Worm (Caenorhabditis elegans) whole organism, L4/young adult: ENCODE data around the gene acdh-2.

Source experiments
- W03F9.2 ChIP-seq: fragments of 150-350 bp; optimal IDR thresholded peaks from 2 replicates; lab custom pipeline; 2014; ENCODE audit warnings: missing biosample characterization, missing genetic modification characterization
- dao-5 ChIP-seq: sonication (generic microtip); optimal IDR thresholded peaks from 2 replicates; lab custom pipeline; 2016; ENCODE audit warnings: missing genotype, missing genetic modification characterization, moderate library complexity, missing compliant biosample characterization
- him-1 ChIP-seq: sonication (generic microtip); optimal IDR thresholded peaks from 2 replicates; lab custom pipeline; 2016; ENCODE audit warnings: missing genotype, missing genetic modification reagents, missing genetic modification characterization, missing compliant biosample characterization

acdh-2 gene

ce11 chrII:5574925-5575324 is 27.6 kb upstream of the acdh-2 start:
- TF ChIP-seq dao-5 (no peak), W03F9.2 (no peak), him-1 (tag; lab: Kevin White, UChicago) (no peak)

ce11 chrII:5572082-5572746 is 24.9 kb upstream of the acdh-2 start:
- TF ChIP-seq him-1 (tag; lab: Kevin White, UChicago) (no peak), W03F9.2 (no peak), dao-5 (no peak)

- TF ChIP-seq W03F9.2 (no peak), dao-5 (no peak), him-1 (tag; lab: Kevin White, UChicago) (no peak)
Observed at ce11 chrII:5570272-5570671, 23.0 kb upstream of the acdh-2 start, which contains the start of the genes C17C3.1 and C17C3.15. C17C3.1 (plus strand) TSS chrII:5570572. C17C3.15 (plus strand) TSS chrII:5570654.

ce11 chrII:5565082-5565623 is 17.9 kb upstream of the acdh-2 start:
- TF ChIP-seq dao-5, result no peak
- TF ChIP-seq W03F9.2, result no peak
- no peak for TF ChIP-seq him-1 (tag; lab: Kevin White, UChicago)

ce11 chrII:5561392-5561791 is 14.1 kb upstream of the acdh-2 start, which contains the start of gene C17C3.3:
C17C3.3 (plus strand) TSS chrII:5561737.
- TF ChIP-seq W03F9.2, result no peak
- no peak for TF ChIP-seq him-1 (tag; lab: Kevin White, UChicago)
- TF ChIP-seq dao-5, result no peak

- TF ChIP-seq W03F9.2 (no peak), him-1 (tag; lab: Kevin White, UChicago) (no peak)
Observed at ce11 chrII:5557134-5557533, 9.8 kb upstream of the acdh-2 start.

ce11 chrII:5556431-5556830 is 9.1 kb upstream of the acdh-2 start, which contains the start of gene ins-11:
ins-11 (plus strand) TSS chrII:5556731.
- no peak for TF ChIP-seq W03F9.2
- no peak for TF ChIP-seq him-1 (tag; lab: Kevin White, UChicago)
- TF ChIP-seq dao-5, result no peak

ce11 chrII:5555522-5555921 is 8.2 kb upstream of the acdh-2 start:
- TF ChIP-seq him-1 (tag; lab: Kevin White, UChicago), result no peak
- no peak for TF ChIP-seq W03F9.2
- TF ChIP-seq dao-5, result no peak

- no peak for TF ChIP-seq dao-5
- TF ChIP-seq him-1 (tag; lab: Kevin White, UChicago), result no peak
- no peak for TF ChIP-seq W03F9.2
Observed at ce11 chrII:5554788-5555187, 7.5 kb upstream of the acdh-2 start.

- no peak for TF ChIP-seq W03F9.2
Observed at ce11 chrII:5554317-5554716, 7.0 kb upstream of the acdh-2 start, which contains the start of gene ins-12. ins-12 (plus strand) TSS chrII:5554617.

- TF ChIP-seq him-1 (tag; lab: Kevin White, UChicago), result no peak
- TF ChIP-seq W03F9.2, result no peak
- TF ChIP-seq dao-5, result no peak
Observed at ce11 chrII:5553531-5553930, 6.2 kb upstream of the acdh-2 start.

- TF ChIP-seq dao-5 (no peak), him-1 (tag; lab: Kevin White, UChicago) (no peak), W03F9.2 (no peak)
Observed at ce11 chrII:5551517-5551916, 4.2 kb upstream of the acdh-2 start, which contains the start of gene C17C3.5. C17C3.5 (plus strand) TSS chrII:5551817.

- TF ChIP-seq W03F9.2, result no peak
Observed at ce11 chrII:5549746-5550145, 2.5 kb upstream of the acdh-2 start, which contains the start of gene C17C3.6. C17C3.6 (plus strand) TSS chrII:5550046.

- TF ChIP-seq him-1 (tag; lab: Kevin White, UChicago) (no peak), W03F9.2 (no peak), dao-5 (no peak)
Observed at ce11 chrII:5544764-5545163, 2.5 kb downstream of the acdh-2 start, which contains the start of gene ins-13. ins-13 (minus strand) TSS chrII:5544864.

- TF ChIP-seq dao-5, result no peak
Observed at ce11 chrII:5544145-5544515, 3.2 kb downstream of the acdh-2 start.
